Worm (Caenorhabditis elegans): ENCODE measurements around the gene ZK1290.11.

- TF ChIP-seq ama-1 (optimal IDR thresholded peaks at IDR 0.05) (no peak), hnd-1 (tag; optimal IDR thresholded peaks at IDR 0.05) (no peak)
These were observed 2.5 kb downstream of the ZK1290.11 start for ce11 chrII:7558864-7559263.

All from whole organism, early embryonic.